Worm (Caenorhabditis elegans): ENCODE results near the gene C12D8.9.

Gene C12D8.9

ce11 chrV:10225610-10226009 lies 17.4 kb downstream of the C12D8.9 start, which contains the start of gene daf-36:
TSS of gene daf-36 (minus strand) at chrV:10225710.
- TF ChIP-seq elt-1 (tag; optimal IDR thresholded peaks at IDR 0.05; ENCODE audit: borderline replicate concordance, insufficient read depth) = no peak
- TF ChIP-seq M03D4.4 (tag; optimal IDR thresholded peaks at IDR 0.05) = no peak
- TF ChIP-seq nhr-12 (tag; optimal IDR thresholded peaks at IDR 0.05) = no peak
- TF ChIP-seq elt-3 (tag; optimal IDR thresholded peaks at IDR 0.05) = no peak
- no peak for TF ChIP-seq ceh-83 (GFP tag; optimal IDR thresholded peaks at IDR 0.05)
- no peak for TF ChIP-seq flh-1 (GFP tag; optimal IDR thresholded peaks at IDR 0.05)
- no peak for TF ChIP-seq blmp-1 (tag; optimal IDR thresholded peaks at IDR 0.05)
- TF ChIP-seq nhr-28 (tag; optimal IDR thresholded peaks at IDR 0.05) = no peak
- TF ChIP-seq ham-2 (GFP tag; optimal IDR thresholded peaks at IDR 0.05) = no peak
- TF ChIP-seq lsy-2 (tag; optimal IDR thresholded peaks at IDR 0.05) = no peak
- TF ChIP-seq hlh-1 (tag; optimal IDR thresholded peaks at IDR 0.05) = no peak

- TF ChIP-seq ceh-39 (tag; optimal IDR thresholded peaks at IDR 0.05) = no peak
- no peak for TF ChIP-seq tbx-8 (GFP tag; optimal IDR thresholded peaks at IDR 0.05)
Measured at ce11 chrV:10224619-10225018, 18.4 kb downstream of the C12D8.9 start.

- TF ChIP-seq bed-3 (GFP tag; optimal IDR thresholded peaks at IDR 0.05) (no peak), sptf-1 (tag; optimal IDR thresholded peaks at IDR 0.05) (no peak), tbx-8 (GFP tag; optimal IDR thresholded peaks at IDR 0.05) (no peak), zip-8 (tag; optimal IDR thresholded peaks at IDR 0.05) (no peak), sem-2 (GFP tag; optimal IDR thresholded peaks at IDR 0.05) (no peak), nhr-28 (tag; optimal IDR thresholded peaks at IDR 0.05) (no peak), ham-2 (GFP tag; optimal IDR thresholded peaks at IDR 0.05) (no peak), unc-62 (GFP tag; optimal IDR thresholded peaks at IDR 0.05) (no peak), ceh-43 (GFP tag; optimal IDR thresholded peaks at IDR 0.05) (no peak), flh-1 (GFP tag; optimal IDR thresholded peaks at IDR 0.05) (no peak), mep-1 (tag; optimal IDR thresholded peaks at IDR 0.05) (no peak)
Measured at ce11 chrV:10222007-10222406, 21.0 kb downstream of the C12D8.9 start, which contains the start of gene C12D8.20. TSS of gene C12D8.20 (plus strand) at chrV:10222307.

ce11 chrV:10221317-10221716 lies 21.7 kb downstream of the C12D8.9 start, which contains the start of the genes fipr-5 and fipr-9:
TSS of gene fipr-5 (minus strand) at chrV:10221417.
TSS of gene fipr-9 (plus strand) at chrV:10221662.
- TF ChIP-seq bed-3 (GFP tag; optimal IDR thresholded peaks at IDR 0.05) (no peak), ceh-83 (GFP tag; optimal IDR thresholded peaks at IDR 0.05) (no peak), nhr-12 (tag; optimal IDR thresholded peaks at IDR 0.05) (no peak), snpc-4 (tag; optimal IDR thresholded peaks at IDR 0.05) (no peak), nhr-76 (tag; optimal IDR thresholded peaks at IDR 0.05) (no peak), ceh-39 (tag; optimal IDR thresholded peaks at IDR 0.05) (no peak), nhr-28 (tag; optimal IDR thresholded peaks at IDR 0.05) (no peak), hlh-1 (tag; optimal IDR thresholded peaks at IDR 0.05) (no peak), ham-2 (GFP tag; optimal IDR thresholded peaks at IDR 0.05) (no peak), lsy-2 (tag; optimal IDR thresholded peaks at IDR 0.05) (no peak), cnd-1 (tag; optimal IDR thresholded peaks at IDR 0.05) (no peak), sptf-1 (tag; optimal IDR thresholded peaks at IDR 0.05) (no peak), mls-2 (tag; optimal IDR thresholded peaks at IDR 0.05) (no peak), unc-120 (tag; optimal IDR thresholded peaks at IDR 0.05; ENCODE audit: poor library complexity, severe bottlenecking) (no peak), zip-8 (tag; optimal IDR thresholded peaks at IDR 0.05) (no peak)

- TF ChIP-seq pha-4 (tag; optimal IDR thresholded peaks at IDR 0.05) (no peak), flh-1 (GFP tag; optimal IDR thresholded peaks at IDR 0.05) (no peak), elt-3 (tag; optimal IDR thresholded peaks at IDR 0.05) (no peak), ceh-83 (GFP tag; optimal IDR thresholded peaks at IDR 0.05) (no peak), lsy-2 (tag; optimal IDR thresholded peaks at IDR 0.05) (no peak)
Measured at ce11 chrV:10220605-10221004, 22.4 kb downstream of the C12D8.9 start, which contains the start of gene C12D8.13. TSS of gene C12D8.13 (minus strand) at chrV:10220705.

DNA sequence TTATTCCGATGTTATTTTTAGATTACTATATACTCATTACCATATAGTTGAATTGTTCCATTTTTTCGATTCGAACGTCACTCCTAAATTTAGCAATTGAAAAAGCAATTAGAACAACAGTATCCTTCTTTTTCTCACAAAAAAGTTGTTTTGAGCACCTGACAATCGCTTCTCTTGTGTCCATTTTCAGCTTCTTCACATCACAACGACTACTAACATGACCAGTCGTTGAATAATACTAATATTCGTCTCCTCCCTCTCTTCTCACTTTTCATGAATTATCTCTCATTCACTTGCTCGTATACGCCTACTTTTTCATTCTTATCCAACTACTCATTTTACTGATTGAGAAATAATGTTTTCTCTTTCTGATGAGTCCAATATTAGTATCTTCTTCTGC lies 26.3 kb downstream of the C12D8.9 start, which contains the start of gene ZK856.14:
Gene ZK856.14 (plus strand): TSS at position 301 of the 400 bp plus-strand sequence.
- TF ChIP-seq elt-3 (tag; optimal IDR thresholded peaks at IDR 0.05) = no peak
- TF ChIP-seq unc-39 (tag; optimal IDR thresholded peaks at IDR 0.05) = no peak
- no peak for TF ChIP-seq sptf-1 (tag; optimal IDR thresholded peaks at IDR 0.05)
- no peak for TF ChIP-seq snpc-4 (tag; optimal IDR thresholded peaks at IDR 0.05)
- no peak for TF ChIP-seq lsy-2 (tag; optimal IDR thresholded peaks at IDR 0.05)
- TF ChIP-seq unc-62 (GFP tag; optimal IDR thresholded peaks at IDR 0.05) = no peak
- no peak for TF ChIP-seq tbx-8 (GFP tag; optimal IDR thresholded peaks at IDR 0.05)
- TF ChIP-seq zip-8 (tag; optimal IDR thresholded peaks at IDR 0.05) = no peak
- TF ChIP-seq pha-4 (tag; optimal IDR thresholded peaks at IDR 0.05) = no peak
- TF ChIP-seq M03D4.4 (tag; optimal IDR thresholded peaks at IDR 0.05) = no peak
- TF ChIP-seq ces-1 (GFP tag; optimal IDR thresholded peaks at IDR 0.05) = no peak
- no peak for TF ChIP-seq lin-32 (GFP tag; optimal IDR thresholded peaks at IDR 0.05)

Data from whole organism, mixed stage, embryonic.